Worm (Caenorhabditis elegans) whole organism, dauer: ENCODE results near the gene clec-83.

Experiments used
- unc-62 ChIP-seq: sonication (generic microtip); optimal IDR thresholded peaks from 2 replicates; lab custom pipeline; 2017; ENCODE audit warnings: missing biosample characterization, missing genetic modification reagents, missing genetic modification characterization

Gene clec-83

DNA sequence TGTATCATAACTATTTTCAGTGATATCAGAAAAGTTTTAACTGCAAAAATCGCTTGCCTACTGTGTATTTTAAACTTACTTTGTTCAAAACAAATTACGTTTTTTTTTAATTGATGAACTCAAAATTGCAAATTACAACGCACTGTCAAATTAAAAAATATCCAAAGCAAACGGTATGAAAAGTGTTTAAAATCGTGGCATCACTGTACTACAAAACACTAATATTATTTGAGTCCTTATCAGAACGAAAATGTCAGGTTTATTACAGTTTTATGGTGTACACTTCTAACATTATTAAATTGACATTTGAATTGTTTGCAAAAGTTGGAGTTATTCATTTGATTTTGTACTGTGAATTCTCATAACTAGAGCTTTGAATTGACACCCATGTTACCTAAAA, at the start of gene clec-83:
clec-83 (minus strand) TSS at position 213 of the 400 bp plus-strand sequence.
- no peak for TF ChIP-seq unc-62 (GFP tag; lab: Kevin White, UChicago)

DNA sequence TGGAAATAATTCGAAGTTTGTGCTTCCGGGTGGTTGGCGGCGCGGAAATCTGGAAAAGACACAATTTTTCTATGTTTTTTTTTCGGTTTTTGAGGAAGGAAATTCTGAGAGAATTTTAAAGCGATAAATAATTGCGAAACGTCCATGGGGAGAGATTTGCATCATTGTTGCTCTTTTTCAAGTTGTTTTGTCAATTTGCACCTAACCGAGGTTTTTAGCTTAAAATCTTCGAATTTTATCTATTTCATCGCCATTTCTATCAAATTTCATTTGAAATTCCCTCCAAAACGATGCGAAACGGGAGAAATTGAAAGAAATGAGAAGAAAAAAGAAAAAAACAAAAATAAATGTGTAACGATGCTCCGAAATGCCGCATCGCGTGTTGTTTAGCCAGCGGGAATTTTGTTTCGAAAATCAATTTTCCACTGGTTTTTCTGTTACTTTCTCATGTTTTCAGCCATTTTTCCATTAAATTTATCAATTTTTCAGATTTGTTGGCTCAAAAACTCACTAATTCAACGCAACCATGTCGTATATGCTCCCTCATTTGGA, 49.2 kb upstream of the clec-83 start, which contains the start of the genes nprt-1 and dib-1:
nprt-1 (minus strand) TSS at position 51 of the 552 bp plus-strand sequence.
dib-1 (plus strand) TSS at position 482 of the 552 bp plus-strand sequence.
- no peak for TF ChIP-seq unc-62 (GFP tag; lab: Kevin White, UChicago)

DNA sequence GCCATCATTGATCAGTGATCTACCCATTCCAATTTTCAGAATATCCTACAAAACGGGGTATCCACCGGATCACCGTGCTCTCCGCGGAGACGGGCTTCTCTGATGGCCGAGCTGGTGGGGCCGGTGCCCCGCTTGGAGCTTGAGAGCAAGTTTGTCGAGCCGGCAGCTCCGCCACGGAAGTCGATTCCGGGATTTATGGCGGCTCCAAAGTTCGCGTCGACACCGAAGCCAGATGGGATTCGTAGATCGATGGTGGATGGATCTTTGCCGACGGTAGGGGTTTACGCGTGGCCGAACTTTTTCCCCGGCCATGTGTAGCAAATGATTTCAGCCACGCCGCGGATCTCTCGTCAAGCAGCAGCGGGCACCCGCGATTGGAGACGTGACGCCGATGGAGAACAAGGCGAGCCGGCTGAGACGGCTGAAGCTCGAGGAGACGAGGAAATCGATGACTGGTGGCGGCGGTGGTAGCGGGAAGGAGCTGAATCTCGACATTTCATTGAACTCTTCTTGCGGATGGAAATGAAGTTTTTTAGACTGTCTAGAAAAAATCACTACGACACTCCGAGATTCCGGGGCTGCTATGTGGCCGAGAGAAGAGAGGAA, 47.3 kb upstream of the clec-83 start:
- no peak for TF ChIP-seq unc-62 (GFP tag; lab: Kevin White, UChicago)

DNA sequence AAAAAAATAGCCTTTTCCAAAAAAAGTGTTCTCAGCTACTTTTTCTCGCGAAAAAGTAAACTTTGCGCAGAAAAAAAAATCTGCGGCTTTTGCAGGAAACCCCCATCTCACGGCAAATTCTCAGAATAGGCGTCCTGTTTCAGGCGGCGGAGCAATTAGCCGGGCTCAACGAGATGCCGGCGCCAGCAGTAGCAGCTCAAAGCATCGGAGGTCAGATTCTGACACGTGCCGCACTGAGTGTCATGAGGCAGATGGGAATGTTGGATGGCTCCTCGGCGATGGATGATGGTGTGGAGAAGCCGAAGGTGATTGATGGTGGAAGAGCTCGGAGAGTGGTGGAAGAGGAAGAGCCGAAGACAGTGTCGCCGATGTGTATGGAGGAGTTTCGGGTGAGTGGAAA, 46.0 kb upstream of the clec-83 start:
- TF ChIP-seq unc-62 (GFP tag; lab: Kevin White, UChicago): no peak

DNA sequence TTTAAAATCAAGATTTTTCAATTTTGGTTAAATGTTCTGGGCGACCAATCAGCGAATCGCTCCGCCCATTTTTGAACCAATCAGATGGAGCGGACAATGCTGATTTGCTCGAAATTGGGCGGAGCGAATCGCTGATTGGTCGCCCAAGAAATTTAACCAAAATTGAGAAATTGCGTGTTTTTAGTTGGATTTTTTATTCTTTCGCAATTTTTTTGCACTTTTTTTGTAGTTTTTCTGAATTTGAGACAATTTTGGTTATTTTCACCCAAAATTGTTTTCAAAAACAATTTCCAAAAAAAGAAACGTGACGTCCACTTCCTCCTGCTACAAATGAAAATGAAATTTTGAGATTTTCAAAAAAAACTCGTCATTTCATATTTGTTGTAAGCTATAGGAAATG, 45.4 kb upstream of the clec-83 start, which contains the start of gene dml-1:
dml-1 (plus strand) TSS at position 301 of the 400 bp plus-strand sequence.
- TF ChIP-seq unc-62 (GFP tag; lab: Kevin White, UChicago): no peak

DNA sequence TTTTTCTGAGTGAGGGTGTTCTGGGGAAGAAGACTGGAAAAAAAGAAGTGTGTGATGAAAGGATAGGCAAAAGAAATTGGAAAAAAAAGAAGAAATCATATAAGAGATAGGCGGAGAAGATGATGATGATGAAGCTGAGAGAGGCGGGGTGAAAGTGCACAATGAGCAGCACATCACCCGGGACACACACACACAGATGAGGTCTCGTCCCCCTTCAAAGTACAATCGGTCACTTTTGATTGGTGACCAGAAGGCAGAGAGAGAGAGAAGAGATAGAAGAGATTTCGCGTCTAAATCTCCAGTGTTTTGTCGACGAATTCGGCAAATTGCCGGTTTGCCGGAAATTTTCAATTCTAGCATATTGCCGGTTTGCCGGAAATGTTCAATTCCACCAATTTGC, 44.0 kb upstream of the clec-83 start:
- TF ChIP-seq unc-62 (GFP tag; lab: Kevin White, UChicago): no peak

DNA sequence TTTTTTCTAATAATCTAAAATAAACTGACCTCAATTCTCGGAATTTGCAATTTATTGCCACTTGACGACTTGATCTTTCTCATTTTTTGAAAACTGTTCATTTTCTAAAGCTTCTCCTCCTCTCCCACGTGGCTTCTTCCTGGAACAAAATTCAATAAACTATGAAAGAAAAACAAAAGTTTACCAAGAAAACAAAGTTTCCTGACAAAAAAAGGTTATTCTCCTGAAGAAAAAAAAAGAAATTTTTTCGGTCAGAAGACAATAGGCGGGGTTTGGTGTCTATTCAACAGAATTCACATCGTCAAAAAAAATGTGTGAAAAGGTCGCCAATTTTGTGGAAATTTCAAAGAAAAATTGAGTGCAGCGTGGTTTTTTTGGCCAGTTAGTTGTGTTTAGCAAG, 23.5 kb upstream of the clec-83 start, which contains the start of gene Y54G2A.16:
Y54G2A.16 (minus strand) TSS at position 101 of the 400 bp plus-strand sequence.
- no peak for TF ChIP-seq unc-62 (GFP tag; lab: Kevin White, UChicago)

DNA sequence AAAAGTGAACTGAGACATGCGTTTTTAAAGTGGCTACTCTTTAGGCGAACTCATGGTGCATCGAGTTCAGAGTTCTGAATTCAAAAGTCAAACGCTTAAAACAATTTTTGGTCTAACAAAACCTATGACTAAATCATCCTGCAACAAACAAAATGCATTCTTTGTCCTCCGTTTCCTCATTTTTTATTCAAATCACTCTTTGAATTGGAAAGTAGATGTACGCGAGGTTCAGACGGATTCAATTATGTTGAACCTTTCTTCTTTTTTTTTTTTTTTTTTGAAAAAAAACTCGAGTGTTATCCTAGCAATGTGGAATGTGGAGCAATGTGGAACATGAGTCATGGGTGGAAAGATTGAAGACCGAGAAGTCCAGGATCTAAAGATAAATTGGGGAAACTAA, 17.5 kb upstream of the clec-83 start:
- no peak for TF ChIP-seq unc-62 (GFP tag; lab: Kevin White, UChicago)

DNA sequence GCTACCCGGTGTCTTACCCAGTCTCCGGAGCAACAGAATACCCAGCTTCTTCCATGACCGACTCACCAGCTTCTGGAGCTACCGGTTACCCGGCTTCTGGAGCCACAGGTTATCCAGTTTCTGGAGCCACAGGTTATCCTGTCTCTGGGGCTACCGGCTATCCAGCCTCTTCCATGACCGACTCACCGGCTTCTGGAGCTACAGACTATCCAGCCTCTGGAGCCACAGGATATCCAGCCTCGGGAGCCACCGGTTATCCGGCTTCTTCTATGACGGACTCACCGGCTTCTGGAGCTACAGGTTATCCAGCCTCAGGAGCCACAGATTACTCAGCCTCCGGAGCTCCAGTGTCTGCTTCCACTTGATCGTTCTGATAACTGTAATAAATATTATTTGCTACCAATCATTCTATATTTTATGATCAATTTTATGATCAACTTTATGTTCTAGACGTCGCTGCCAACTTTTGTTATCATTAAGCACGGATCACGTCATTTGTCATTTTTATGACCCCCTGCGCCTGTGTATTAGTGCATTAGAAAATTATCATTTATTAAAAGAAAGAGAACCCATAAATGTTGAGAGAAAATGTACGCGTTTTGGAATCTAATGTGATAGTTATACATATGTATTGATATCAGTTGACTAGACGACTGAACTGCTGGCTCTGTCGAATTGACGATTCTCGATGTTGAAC, 13.9 kb upstream of the clec-83 start:
- TF ChIP-seq unc-62 (GFP tag; lab: Kevin White, UChicago): no peak

DNA sequence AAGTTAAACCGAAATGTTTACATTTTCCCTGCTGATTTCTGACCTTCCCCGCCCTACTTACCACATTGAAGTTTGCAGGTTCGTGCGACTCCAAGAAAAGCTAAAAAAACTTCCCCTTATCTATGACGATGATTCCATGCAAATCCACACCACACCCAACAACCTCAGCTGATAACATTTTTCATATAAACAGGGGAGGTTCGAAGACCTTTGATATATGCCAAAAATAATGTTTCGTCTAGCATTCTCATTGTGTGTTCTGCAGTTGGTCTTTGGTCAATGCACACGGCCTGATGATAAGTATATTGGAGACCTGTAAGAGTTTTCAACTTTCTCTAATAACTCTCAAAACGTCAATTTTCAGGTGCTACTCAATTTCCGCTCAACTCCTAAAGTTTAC, 12.9 kb upstream of the clec-83 start:
- no peak for TF ChIP-seq unc-62 (GFP tag; lab: Kevin White, UChicago)

DNA sequence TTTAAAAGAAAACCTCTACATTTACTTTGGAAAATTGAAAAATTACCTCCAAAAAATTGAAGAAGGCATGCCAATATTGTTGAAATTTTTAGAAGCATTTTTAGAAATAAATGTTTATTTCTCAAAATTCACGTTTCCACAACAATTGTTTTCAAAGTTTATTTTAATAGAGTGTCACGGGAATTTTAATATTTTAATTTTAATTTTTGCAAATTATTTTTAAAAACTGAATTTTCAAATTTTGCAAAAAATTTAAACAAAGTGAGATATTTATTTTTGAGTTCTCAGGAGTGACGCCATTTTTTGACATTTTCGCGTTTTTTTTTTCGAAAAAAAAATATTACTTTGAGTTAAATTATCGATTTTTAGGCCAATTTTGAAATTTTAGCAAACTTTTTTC, 11.9 kb upstream of the clec-83 start, which contains the start of gene Y54G2A.49:
Y54G2A.49 (minus strand) TSS at position 101 of the 400 bp plus-strand sequence.
- no peak for TF ChIP-seq unc-62 (GFP tag; lab: Kevin White, UChicago)

DNA sequence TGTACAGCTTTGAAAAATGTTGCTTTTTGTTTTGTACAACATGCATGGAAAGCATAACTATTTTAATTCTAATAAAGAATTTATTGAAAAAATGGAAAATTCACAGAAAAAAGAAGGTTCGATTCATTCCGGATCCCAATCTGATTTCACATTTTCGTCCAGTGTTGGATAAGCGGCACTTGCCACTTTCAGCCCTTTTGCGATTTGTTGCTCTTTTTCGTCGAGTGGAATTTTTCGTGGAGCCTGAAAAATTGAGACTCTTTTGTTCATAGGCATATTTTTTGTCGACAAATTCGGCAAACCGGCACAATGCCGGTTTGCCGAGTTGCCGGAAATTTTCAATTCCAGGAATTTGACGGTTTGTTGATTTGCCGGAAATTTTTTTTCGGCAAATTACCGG, 10.4 kb upstream of the clec-83 start:
- no peak for TF ChIP-seq unc-62 (GFP tag; lab: Kevin White, UChicago)

DNA sequence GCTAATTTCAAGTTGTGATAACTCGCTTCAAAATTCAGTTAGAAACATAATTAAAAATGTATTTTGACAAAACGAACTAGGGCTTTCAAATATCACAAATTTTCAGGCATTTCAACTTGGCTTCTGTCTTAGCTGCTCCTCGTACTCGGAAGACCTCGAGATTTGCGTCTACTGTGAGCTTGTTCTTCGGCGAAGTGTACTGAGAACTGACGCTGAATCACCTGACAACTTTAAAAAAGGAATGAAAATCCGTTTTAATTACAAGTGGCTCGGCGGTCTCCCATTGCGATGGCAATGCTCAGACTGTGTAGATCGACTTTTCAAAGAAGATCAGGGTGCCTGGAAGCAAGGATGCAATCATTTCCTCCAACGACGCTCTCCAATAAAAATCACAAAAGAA, 9.3 kb upstream of the clec-83 start, which contains the start of gene clec-85:
clec-85 (plus strand) TSS at position 301 of the 400 bp plus-strand sequence.
- no peak for TF ChIP-seq unc-62 (GFP tag; lab: Kevin White, UChicago)

DNA sequence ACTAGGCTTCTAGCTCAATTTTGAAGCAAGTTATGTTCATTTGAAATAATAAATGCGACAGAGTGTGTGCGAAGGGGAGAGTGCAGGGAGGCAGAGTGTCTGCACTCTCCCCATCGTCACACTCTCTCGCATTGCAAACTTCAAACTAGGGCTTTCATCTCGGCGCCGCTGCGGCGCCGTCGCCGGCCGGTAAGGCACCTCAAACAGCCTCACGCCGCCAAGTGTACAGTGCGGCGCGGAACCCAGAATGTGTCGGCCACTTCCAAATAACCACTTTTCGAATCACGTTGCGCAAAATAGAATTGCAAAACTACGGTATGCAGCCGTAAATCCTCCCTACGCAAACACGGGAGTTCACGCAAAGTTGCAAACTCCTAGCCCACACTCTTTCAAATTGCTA, 8.0 kb upstream of the clec-83 start:
- TF ChIP-seq unc-62 (GFP tag; lab: Kevin White, UChicago): no peak

DNA sequence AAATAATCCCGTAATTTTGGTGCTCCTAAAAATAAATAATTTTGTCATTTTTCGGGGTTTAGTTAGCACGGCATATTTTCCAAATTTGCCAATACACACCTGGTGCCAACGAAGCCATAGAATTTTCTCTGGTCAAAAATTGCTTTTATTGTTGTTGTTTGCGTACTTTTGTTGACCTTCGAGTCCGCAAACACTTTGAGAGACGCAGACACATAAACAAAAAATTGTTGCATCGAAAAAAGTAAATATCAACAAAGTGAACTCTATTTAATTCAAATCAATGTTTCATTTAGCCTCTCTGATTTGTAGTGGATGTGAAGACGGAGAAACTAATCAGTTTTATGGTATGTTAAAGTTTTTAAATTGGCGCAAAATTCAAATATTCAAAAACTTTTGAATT, 5.0 kb upstream of the clec-83 start, which contains the start of gene Y54G2A.40:
Y54G2A.40 (plus strand) TSS at position 213 of the 400 bp plus-strand sequence.
- no peak for TF ChIP-seq unc-62 (GFP tag; lab: Kevin White, UChicago)

DNA sequence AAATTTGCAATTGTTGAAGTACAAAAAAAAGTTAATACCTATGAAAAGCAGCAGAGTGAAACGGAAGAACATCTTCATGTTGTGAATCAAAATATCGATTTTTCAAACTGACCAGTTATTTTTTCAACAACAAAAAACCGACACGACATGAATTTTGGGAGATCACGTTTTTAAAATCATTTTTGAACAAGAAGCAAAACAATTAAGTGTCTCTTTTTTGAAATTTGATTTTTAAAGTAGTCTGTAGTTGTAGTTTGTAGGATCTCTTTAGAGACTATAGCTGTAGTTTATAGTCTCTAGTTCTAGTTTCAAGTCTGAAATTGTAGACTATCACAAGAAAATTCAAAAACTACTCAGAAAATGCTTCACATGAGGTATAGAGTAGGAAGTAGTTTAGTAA, 2.6 kb upstream of the clec-83 start, which contains the start of gene Y54G2A.15:
Y54G2A.15 (minus strand) TSS at position 101 of the 400 bp plus-strand sequence.
- TF ChIP-seq unc-62 (GFP tag; lab: Kevin White, UChicago): no peak
